Fruit fly (Drosophila melanogaster) whole organism, wandering third instar larva: ENCODE results near the gene alpha-Man-Ia.

ENCODE experiments used
- Abd-B ChIP-seq: fragments of >200 bp; optimal IDR thresholded peaks from 2 replicates; lab custom pipeline; 2017; ENCODE audit warnings: missing biosample characterization, missing genetic modification characterization
- CG32264 ChIP-seq: fragments of 200-800 bp; sonication (Bioruptor generic); optimal IDR thresholded peaks from 2 replicates; lab custom pipeline; 2016; ENCODE audit warnings: missing biosample characterization, missing genetic modification characterization
- CG9705 ChIP-seq: fragments of 200-800 bp; sonication (Bioruptor generic); optimal IDR thresholded peaks from 2 replicates; lab custom pipeline; 2018; ENCODE audit warnings: missing biosample characterization, mild to moderate bottlenecking, missing genetic modification characterization
- CrebA ChIP-seq: fragments of 200-800 bp; sonication (Bioruptor generic); optimal IDR thresholded peaks from 2 replicates; lab custom pipeline; 2016; ENCODE audit warnings: missing biosample characterization, mild to moderate bottlenecking, missing genetic modification characterization, borderline replicate concordance
- Dfd ChIP-seq: fragments of >200 bp; optimal IDR thresholded peaks from 2 replicates; lab custom pipeline; 2017; ENCODE audit warnings: missing biosample characterization, missing genetic modification characterization
- Dif ChIP-seq: fragments of 200-275, 200-300 bp; sonication (Bioruptor generic); optimal IDR thresholded peaks from 2 replicates; lab custom pipeline; 2018; ENCODE audit warnings: missing biosample characterization, missing genetic modification characterization; ENCODE audit not compliant: partially characterized antibody
- GATAd ChIP-seq: sonication (Bioruptor generic); optimal IDR thresholded peaks from 2 replicates; lab custom pipeline; 2016; ENCODE audit warnings: missing biosample characterization, missing genetic modification characterization
- HLH106 ChIP-seq: fragments of 200-800 bp; optimal IDR thresholded peaks from 3 replicates; lab custom pipeline; 2019; ENCODE audit warnings: missing biosample characterization, mild to moderate bottlenecking, missing genetic modification characterization, moderate library complexity
- Hnf4 ChIP-seq: fragments of 200-800 bp; sonication (Bioruptor generic); optimal IDR thresholded peaks from 2 replicates; lab custom pipeline; 2016; ENCODE audit warnings: missing biosample characterization, mild to moderate bottlenecking, missing genetic modification characterization
- Hr78 ChIP-seq: fragments of >200 bp; optimal IDR thresholded peaks from 2 replicates; lab custom pipeline; 2017; ENCODE audit warnings: missing biosample characterization, missing genetic modification characterization
- Hr83 ChIP-seq: fragments of 200-300 bp; sonication (Bioruptor generic); optimal IDR thresholded peaks from 2 replicates; lab custom pipeline; 2016; ENCODE audit warnings: missing biosample characterization, mild to moderate bottlenecking, missing genetic modification characterization, moderate library complexity; ENCODE audit not compliant: poor library complexity, severe bottlenecking
- Jra ChIP-seq: sonication (Bioruptor generic); optimal IDR thresholded peaks from 2 replicates; lab custom pipeline; 2016; ENCODE audit warnings: missing biosample characterization, missing genetic modification characterization
- Mio ChIP-seq: sonication (Bioruptor generic); optimal IDR thresholded peaks from 2 replicates; lab custom pipeline; 2016; ENCODE audit warnings: missing biosample characterization, missing genetic modification characterization
- Myc ChIP-seq: fragments of >200 bp; optimal IDR thresholded peaks from 2 replicates; lab custom pipeline; 2017
- N ChIP-seq: fragments of >200 bp; optimal IDR thresholded peaks from 2 replicates; lab custom pipeline; 2018; ENCODE audit warnings: missing biosample characterization, missing external identifiers, missing genetic modification characterization
- OdsH ChIP-seq: fragments of 200-800 bp; sonication (Bioruptor generic); optimal IDR thresholded peaks from 2 replicates; lab custom pipeline; 2016; ENCODE audit warnings: missing biosample characterization, mild to moderate bottlenecking, missing genetic modification characterization
- Rel ChIP-seq, 2 experiments: fragments of 200-800 bp; sonication (Bioruptor generic) in 1 of 2; optimal IDR thresholded peaks; 2 replicates in 1 of 2; 3 replicates in 1 of 2; lab custom pipeline; 2016 to 2019; ENCODE audit warnings: mild to moderate bottlenecking in 2 of 2, missing biosample characterization in 2 of 2, missing genetic modification characterization in 2 of 2, moderate library complexity in 1 of 2
- Sp1 ChIP-seq: fragments of 200-800 bp; sonication (Bioruptor generic); optimal IDR thresholded peaks from 3 replicates; lab custom pipeline; 2019; ENCODE audit warnings: missing biosample characterization, mild to moderate bottlenecking, missing genetic modification characterization, moderate library complexity
- Vsx2 ChIP-seq: fragments of 200-300, 225-300 bp; sonication (Bioruptor generic); optimal IDR thresholded peaks from 2 replicates; lab custom pipeline; 2018; ENCODE audit warnings: missing biosample characterization, missing genetic modification characterization; ENCODE audit not compliant: partially characterized antibody
- br ChIP-seq: fragments of 200-800 bp; sonication (Bioruptor generic); optimal IDR thresholded peaks from 2 replicates; lab custom pipeline; 2016; ENCODE audit warnings: missing biosample characterization, missing genetic modification characterization
- brk ChIP-seq: fragments of 200-800 bp; sonication (Bioruptor generic); optimal IDR thresholded peaks from 2 replicates; lab custom pipeline; 2016; ENCODE audit warnings: missing biosample characterization, mild to moderate bottlenecking, missing genetic modification characterization
- dl ChIP-seq, 2 experiments: fragments of 175-275, 200-275 bp in 1 of 2; fragments of 200-275 bp in 1 of 2; sonication (Bioruptor generic); optimal IDR thresholded peaks; lab custom pipeline; 2018; ENCODE audit warnings: mild to moderate bottlenecking in 2 of 2, missing biosample characterization in 2 of 2, missing genetic modification characterization in 2 of 2, moderate library complexity in 2 of 2; ENCODE audit not compliant: partially characterized antibody in 2 of 2, insufficient read depth in 1 of 2
- dmrt93B ChIP-seq: fragments of 200-800 bp; sonication (Bioruptor generic); optimal IDR thresholded peaks from 2 replicates; lab custom pipeline; 2018; ENCODE audit warnings: missing biosample characterization, mild to moderate bottlenecking, missing genetic modification characterization
- dsf ChIP-seq: sonication (Bioruptor generic); optimal IDR thresholded peaks from 2 replicates; lab custom pipeline; 2016; ENCODE audit warnings: missing biosample characterization, missing genetic modification characterization, borderline replicate concordance
- ey ChIP-seq: fragments of 200-800 bp; sonication (Bioruptor generic); optimal IDR thresholded peaks from 2 replicates; lab custom pipeline; 2016; ENCODE audit warnings: missing biosample characterization, missing genetic modification characterization
- foxo ChIP-seq, 2 experiments: fragments of 200-800 bp; sonication (Bioruptor generic); optimal IDR thresholded peaks; 2 replicates in 1 of 2; 3 replicates in 1 of 2; lab custom pipeline; 2016 to 2017; ENCODE audit warnings: missing biosample characterization in 2 of 2, missing genetic modification characterization in 2 of 2
- fru ChIP-seq: fragments of 200-800 bp; sonication (Bioruptor generic); optimal IDR thresholded peaks from 3 replicates; lab custom pipeline; 2016; ENCODE audit warnings: missing biosample characterization, mild to moderate bottlenecking, missing genetic modification characterization
- h ChIP-seq: fragments of 200-800 bp; sonication (Bioruptor generic); optimal IDR thresholded peaks from 3 replicates; lab custom pipeline; 2016; ENCODE audit warnings: missing biosample characterization, mild to moderate bottlenecking, missing genetic modification characterization
- jim ChIP-seq: fragments of 175-275, 200-325 bp; sonication (Bioruptor generic); optimal IDR thresholded peaks from 2 replicates; lab custom pipeline; 2016; ENCODE audit warnings: missing biosample characterization, mild to moderate bottlenecking, missing genetic modification characterization
- lola ChIP-seq: fragments of >200 bp; optimal IDR thresholded peaks from 2 replicates; lab custom pipeline; 2017; ENCODE audit warnings: missing biosample characterization, missing genetic modification characterization
- pan ChIP-seq: fragments of >200 bp; optimal IDR thresholded peaks from 2 replicates; lab custom pipeline; 2017
- psq ChIP-seq: fragments of 200-800 bp; sonication (Bioruptor generic); optimal IDR thresholded peaks from 3 replicates; lab custom pipeline; 2017; ENCODE audit warnings: missing biosample characterization, mild to moderate bottlenecking, missing genetic modification characterization, moderate library complexity
- rgr ChIP-seq: fragments of 200-800 bp; sonication (Bioruptor generic); optimal IDR thresholded peaks from 3 replicates; lab custom pipeline; 2016; ENCODE audit warnings: missing biosample characterization, mild to moderate bottlenecking, missing genetic modification characterization
- sage ChIP-seq: fragments of 200-800 bp; sonication (Bioruptor generic); optimal IDR thresholded peaks from 2 replicates; lab custom pipeline; 2016; ENCODE audit warnings: missing biosample characterization, mild to moderate bottlenecking, missing genetic modification characterization
- sv ChIP-seq: fragments of 200-800 bp; sonication (Bioruptor generic); optimal IDR thresholded peaks from 3 replicates; lab custom pipeline; 2016; ENCODE audit warnings: missing biosample characterization, missing genetic modification characterization
- tai ChIP-seq: sonication (Bioruptor generic); optimal IDR thresholded peaks from 2 replicates; lab custom pipeline; 2016; ENCODE audit warnings: missing biosample characterization, missing genetic modification characterization
- usp ChIP-seq: fragments of >200 bp; optimal IDR thresholded peaks from 2 replicates; lab custom pipeline; 2017; ENCODE audit warnings: missing biosample characterization, missing genetic modification characterization
- woc ChIP-seq: sonication (Bioruptor generic); optimal IDR thresholded peaks from 2 replicates; lab custom pipeline; 2016; ENCODE audit warnings: missing biosample characterization, mild to moderate bottlenecking, missing genetic modification characterization

alpha-Man-Ia gene

DNA sequence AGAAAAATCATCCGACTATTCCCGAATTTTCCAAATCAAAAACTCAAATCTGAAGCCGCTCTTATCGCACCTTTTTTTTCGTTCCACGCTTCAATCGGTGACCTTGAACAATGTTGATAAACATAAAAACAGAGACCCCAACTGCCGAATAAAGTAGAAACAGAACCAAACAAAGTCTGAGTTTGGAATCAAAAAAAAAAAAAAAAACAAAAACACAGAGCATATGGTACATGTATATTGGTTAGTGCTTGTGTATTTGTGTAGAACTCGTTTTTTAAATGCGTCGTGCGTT, 61.9 kb downstream of the alpha-Man-Ia start:
- no peak for TF ChIP-seq HLH106
- no peak for TF ChIP-seq sage (GFP tag; lab: Kevin White, UChicago)
- no peak for TF ChIP-seq rgr (GFP tag; lab: Kevin White, UChicago)
- no peak for TF ChIP-seq pan (lab: Kevin White, UChicago)
- TF ChIP-seq lola (GFP tag; lab: Kevin White, UChicago) = no peak
- TF ChIP-seq h (GFP tag; lab: Kevin White, UChicago) = no peak
- TF ChIP-seq usp (GFP tag; lab: Kevin White, UChicago) = no peak
- TF ChIP-seq jim (GFP tag; lab: Kevin White, UChicago) = no peak
- TF ChIP-seq, all 38 proteins: peak for 0

DNA sequence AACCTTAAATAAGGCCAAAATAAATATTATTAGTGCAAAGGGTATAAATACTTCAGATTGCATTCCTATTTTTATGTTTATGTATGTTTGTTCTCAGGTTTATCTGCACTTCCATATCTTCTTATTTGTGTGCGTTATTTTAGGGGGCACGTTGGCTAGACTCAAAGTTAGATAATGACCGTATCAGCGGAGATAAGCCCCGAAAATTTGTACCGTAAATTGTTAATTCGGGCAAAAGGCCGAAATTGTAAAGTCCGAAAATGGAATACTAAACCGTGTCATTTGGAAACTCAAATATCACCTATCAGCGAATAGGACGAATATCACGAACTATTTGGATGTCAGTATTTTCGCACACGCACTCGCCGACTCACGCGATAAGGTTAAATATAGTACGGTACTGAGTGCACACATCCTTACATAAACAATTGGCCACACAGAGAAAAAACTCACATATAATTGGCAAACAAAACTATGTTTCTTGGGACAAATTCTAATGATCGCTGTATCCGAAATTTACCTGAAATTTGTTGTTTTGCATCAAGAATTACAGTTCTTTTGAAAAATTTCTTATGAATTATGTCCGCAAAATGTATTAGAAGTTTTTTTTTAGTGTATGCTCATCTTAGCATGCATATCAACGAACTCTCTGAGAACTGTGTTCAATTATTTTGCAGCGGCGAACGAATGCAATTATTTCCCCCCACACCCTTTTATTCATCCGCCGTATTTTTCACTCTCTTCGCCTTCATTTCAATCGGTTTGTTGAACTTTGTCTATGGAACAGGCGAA, 62.4 kb downstream of the alpha-Man-Ia start, which contains the start of gene Hk:
TSS of gene Hk (minus strand) at position 321 of the 792 bp plus-strand sequence.
- TF ChIP-seq Dif (GFP tag; lab: Kevin White, UChicago) (no peak), ey (GFP tag; lab: Kevin White, UChicago) (peak; percentile 75), Myc (lab: Kevin White, UChicago) (no peak), GATAd (GFP tag; lab: Kevin White, UChicago) (no peak), tai (GFP tag; lab: Kevin White, UChicago) (no peak), brk (no peak), sage (GFP tag; lab: Kevin White, UChicago) (peak; percentile 22), Jra (no peak), N (no peak), br (GFP tag; lab: Kevin White, UChicago) (peak; percentile 70), HLH106 (peak; percentile 36), Hnf4 (GFP tag; lab: Kevin White, UChicago) (peak; percentile 35), Hr78 (no peak), psq (GFP tag; lab: Kevin White, UChicago) (peak; percentile 33), dsf (GFP tag; lab: Kevin White, UChicago) (no peak), Sp1 (GFP tag; lab: Kevin White, UChicago) (peak; percentile 65), Dfd (GFP tag; lab: Kevin White, UChicago) (no peak), dmrt93B (GFP tag; lab: Kevin White, UChicago) (peak; percentile 19), lola (GFP tag; lab: Kevin White, UChicago) (no peak), dl (GFP tag; optimal IDR thresholded peaks at IDR 0.05; lab: Kevin White, UChicago; ENCODE audit: insufficient read depth in 1 of 2, partially characterized antibody in 2 of 2) (no peak), CG32264 (GFP tag; lab: Kevin White, UChicago) (peak; percentile 32), pan (lab: Kevin White, UChicago) (no peak), Vsx2 (GFP tag; lab: Kevin White, UChicago) (no peak), Mio (GFP tag; lab: Kevin White, UChicago) (no peak), Hr83 (GFP tag; lab: Kevin White, UChicago) (no peak), usp (GFP tag; lab: Kevin White, UChicago) (no peak), sv (peak; percentile 29), CrebA (GFP tag; lab: Kevin White, UChicago) (no peak), Rel (GFP tag; optimal IDR thresholded peaks at IDR 0.05; lab: Kevin White, UChicago) (no peak), Rel (tag; optimal IDR thresholded peaks at IDR 0.05; lab: Kevin White, UChicago) (no peak), jim (GFP tag; lab: Kevin White, UChicago) (no peak), h (GFP tag; lab: Kevin White, UChicago) (peak; percentile 83), Abd-B (GFP tag; lab: Kevin White, UChicago) (no peak), woc (GFP tag; lab: Kevin White, UChicago) (no peak), foxo (GFP tag; optimal IDR thresholded peaks at IDR 0.05; lab: Kevin White, UChicago) (peak in 1 of 2 experiments; percentile 73), CG9705 (GFP tag; lab: Kevin White, UChicago) (no peak), OdsH (peak; percentile 64), rgr (GFP tag; lab: Kevin White, UChicago) (peak; percentile 79), fru (GFP tag; lab: Kevin White, UChicago) (peak; percentile 78)
